Fruit fly (Drosophila melanogaster) whole organism, prepupa: ENCODE data around the gene Tnks.
A peak's percentile ranks its signal among the peaks of the same experiment; 100 is the strongest.

ENCODE experiments used
- CG10669 ChIP-seq: fragments of 200-800 bp; sonication (Bioruptor generic); optimal IDR thresholded peaks from 3 replicates; lab custom pipeline; 2018; ENCODE audit warnings: missing biosample characterization, mild to moderate bottlenecking, missing genetic modification characterization, moderate library complexity
- CG11294 ChIP-seq: fragments of 200-800 bp; sonication (Bioruptor generic); IDR thresholded peaks from 2 replicates; pipeline ENCODE4 v1.3.6; 2022; ENCODE audit warnings: missing biosample characterization, missing genetic modification characterization
- CG11762 ChIP-seq: fragments of 200-800 bp; sonication (Bioruptor generic); optimal IDR thresholded peaks from 3 replicates; lab custom pipeline; 2016; ENCODE audit warnings: missing biosample characterization, missing genetic modification characterization; ENCODE audit not compliant: insufficient read depth
- CG11902 ChIP-seq: fragments of 200-800 bp; sonication (Bioruptor generic); optimal IDR thresholded peaks from 3 replicates; lab custom pipeline; 2016; ENCODE audit warnings: missing biosample characterization, missing genetic modification characterization
- CG3032 ChIP-seq: fragments of 200-800 bp; optimal IDR thresholded peaks from 2 replicates; lab custom pipeline; 2019; ENCODE audit warnings: missing biosample characterization, mild to moderate bottlenecking, missing genetic modification characterization, moderate library complexity
- CG31627 ChIP-seq: fragments of 200-800 bp; sonication (Bioruptor generic); optimal IDR thresholded peaks from 3 replicates; lab custom pipeline; 2016; ENCODE audit warnings: missing biosample characterization, missing genetic modification characterization
- CG32006 ChIP-seq: fragments of 200-800 bp; sonication (Bioruptor generic); optimal IDR thresholded peaks from 3 replicates; lab custom pipeline; 2017; ENCODE audit warnings: missing biosample characterization, mild to moderate bottlenecking, missing genetic modification characterization
- CG34406 ChIP-seq: fragments of 200-800 bp; sonication (Bioruptor generic); optimal IDR thresholded peaks from 3 replicates; lab custom pipeline; 2016; ENCODE audit warnings: missing biosample characterization, missing genetic modification characterization
- CG3919 ChIP-seq: fragments of 200-800 bp; sonication (Bioruptor generic); optimal IDR thresholded peaks from 3 replicates; lab custom pipeline; 2016; ENCODE audit warnings: missing biosample characterization, missing genetic modification characterization
- CG6792 ChIP-seq: fragments of 200-800 bp; sonication (Bioruptor generic); optimal IDR thresholded peaks from 3 replicates; lab custom pipeline; 2016; ENCODE audit warnings: missing biosample characterization, missing genetic modification characterization
- CG6808 ChIP-seq: fragments of 200-800 bp; sonication (Bioruptor generic); optimal IDR thresholded peaks from 3 replicates; lab custom pipeline; 2017; ENCODE audit warnings: missing biosample characterization, missing genetic modification characterization, mild to moderate bottlenecking, moderate library complexity, missing genetic modification reagents
- CG6854 ChIP-seq: fragments of 200-800 bp; sonication (Bioruptor generic); optimal IDR thresholded peaks from 2 replicates; lab custom pipeline; 2017; ENCODE audit warnings: missing biosample characterization, mild to moderate bottlenecking, missing genetic modification characterization
- CG7368 ChIP-seq: fragments of 200-800 bp; sonication (Bioruptor generic); optimal IDR thresholded peaks from 3 replicates; lab custom pipeline; 2016; ENCODE audit warnings: missing biosample characterization, missing genetic modification characterization
- CG8632 ChIP-seq: fragments of 200-800 bp; sonication (Bioruptor generic); optimal IDR thresholded peaks from 3 replicates; lab custom pipeline; 2016; ENCODE audit warnings: missing biosample characterization, missing genetic modification characterization
- CG9139 ChIP-seq: fragments of 200-800 bp; sonication (Bioruptor generic); optimal IDR thresholded peaks from 3 replicates; lab custom pipeline; 2017; ENCODE audit warnings: missing biosample characterization, mild to moderate bottlenecking, missing genetic modification characterization
- Eip75B ChIP-seq: fragments of 200-800 bp; sonication (Bioruptor generic); optimal IDR thresholded peaks from 3 replicates; lab custom pipeline; 2016; ENCODE audit warnings: missing biosample characterization, missing genetic modification characterization
- Eip78C ChIP-seq: fragments of 200-800 bp; sonication (Bioruptor generic); peaks from one replicate; lab custom pipeline; 2016; ENCODE audit warnings: missing biosample characterization, missing genetic modification characterization
- Eip93F ChIP-seq: fragments of 200-800 bp; sonication (Bioruptor generic); optimal IDR thresholded peaks from 2 replicates; lab custom pipeline; 2016; ENCODE audit warnings: missing biosample characterization, mild to moderate bottlenecking, missing genetic modification characterization
- Ets96B ChIP-seq: fragments of 200-800 bp; optimal IDR thresholded peaks from 2 replicates; lab custom pipeline; 2019; ENCODE audit warnings: missing biosample characterization, mild to moderate bottlenecking, missing genetic modification characterization, moderate library complexity
- Hr38 ChIP-seq: sonication (Bioruptor generic); optimal IDR thresholded peaks from 2 replicates; lab custom pipeline; 2016; ENCODE audit warnings: missing biosample characterization, missing genetic modification characterization
- Hr39 ChIP-seq: fragments of 200-800 bp; sonication (Bioruptor generic); optimal IDR thresholded peaks from 2 replicates; lab custom pipeline; 2016; ENCODE audit warnings: missing biosample characterization, missing genetic modification characterization
- Hr4 ChIP-seq: fragments of 200-800 bp; sonication (Bioruptor generic); optimal IDR thresholded peaks from 3 replicates; lab custom pipeline; 2016; ENCODE audit warnings: missing biosample characterization, missing genetic modification characterization
- Lpt ChIP-seq: fragments of 200-800 bp; sonication (Bioruptor generic); optimal IDR thresholded peaks from 3 replicates; lab custom pipeline; 2016; ENCODE audit warnings: missing biosample characterization, missing genetic modification characterization
- Met ChIP-seq: fragments of 200-800 bp; sonication (Bioruptor generic); optimal IDR thresholded peaks from 3 replicates; lab custom pipeline; 2016; ENCODE audit warnings: missing biosample characterization, missing genetic modification characterization
- OdsH ChIP-seq: fragments of 200-800 bp; sonication (Bioruptor generic); optimal IDR thresholded peaks from 3 replicates; lab custom pipeline; 2016; ENCODE audit warnings: missing biosample characterization, missing genetic modification characterization
- Smox ChIP-seq: fragments of 200-800 bp; sonication (Bioruptor generic); optimal IDR thresholded peaks from 3 replicates; lab custom pipeline; 2016; ENCODE audit warnings: missing biosample characterization, missing genetic modification characterization
- Sox14 ChIP-seq: fragments of 200-800 bp; sonication (Bioruptor generic); optimal IDR thresholded peaks from 3 replicates; lab custom pipeline; 2016; ENCODE audit warnings: missing biosample characterization, missing genetic modification characterization
- achi ChIP-seq: fragments of 200-800 bp; sonication (Bioruptor generic); optimal IDR thresholded peaks from 3 replicates; lab custom pipeline; 2016; ENCODE audit warnings: missing biosample characterization, missing genetic modification characterization
- acj6 ChIP-seq: fragments of 200-800 bp; sonication (Bioruptor generic); optimal IDR thresholded peaks from 3 replicates; lab custom pipeline; 2016; ENCODE audit warnings: missing biosample characterization, missing genetic modification characterization
- dac ChIP-seq: fragments of 200-800 bp; sonication (Bioruptor generic); optimal IDR thresholded peaks from 2 replicates; lab custom pipeline; 2017; ENCODE audit warnings: missing biosample characterization, mild to moderate bottlenecking, missing genetic modification characterization
- dsx ChIP-seq: fragments of 200-800 bp; optimal IDR thresholded peaks from 3 replicates; lab custom pipeline; 2019; ENCODE audit warnings: missing biosample characterization, mild to moderate bottlenecking, missing genetic modification characterization, moderate library complexity; ENCODE audit not compliant: poor library complexity, severe bottlenecking
- esn ChIP-seq: fragments of 200-800 bp; sonication (Bioruptor generic); optimal IDR thresholded peaks from 2 replicates; lab custom pipeline; 2016; ENCODE audit warnings: missing biosample characterization, mild to moderate bottlenecking, missing genetic modification characterization, moderate library complexity
- fkh ChIP-seq: fragments of 200-800 bp; sonication (Bioruptor generic); optimal IDR thresholded peaks from 3 replicates; lab custom pipeline; 2017; ENCODE audit warnings: missing biosample characterization, mild to moderate bottlenecking, missing genetic modification characterization, moderate library complexity
- salr ChIP-seq, 2 experiments: fragments of 200-800 bp; sonication (Bioruptor generic); optimal IDR thresholded peaks; 3 replicates each; lab custom pipeline; 2016 to 2018; ENCODE audit warnings: missing biosample characterization in 2 of 2, missing genetic modification characterization in 2 of 2, mild to moderate bottlenecking in 1 of 2
- spab ChIP-seq: fragments of 200-800 bp; sonication (Bioruptor generic); optimal IDR thresholded peaks from 2 replicates; lab custom pipeline; 2017; ENCODE audit warnings: missing biosample characterization, mild to moderate bottlenecking, missing genetic modification characterization, missing genetic modification reagents
- ss ChIP-seq, 2 experiments: fragments of 200-800 bp; sonication (Bioruptor generic); optimal IDR thresholded peaks; 2 replicates in 1 of 2; 3 replicates in 1 of 2; lab custom pipeline; 2017 to 2018; ENCODE audit warnings: mild to moderate bottlenecking in 2 of 2, missing biosample characterization in 2 of 2, missing genetic modification characterization in 2 of 2, moderate library complexity in 1 of 2
- svp ChIP-seq: fragments of 200-800 bp; sonication (Bioruptor generic); peaks from one replicate; lab custom pipeline; 2016; ENCODE audit warnings: missing biosample characterization, missing genetic modification characterization
- topi ChIP-seq: fragments of 200-800 bp; sonication (Bioruptor generic); optimal IDR thresholded peaks from 3 replicates; lab custom pipeline; 2016; ENCODE audit warnings: missing biosample characterization, missing genetic modification characterization

The Tnks gene

DNA sequence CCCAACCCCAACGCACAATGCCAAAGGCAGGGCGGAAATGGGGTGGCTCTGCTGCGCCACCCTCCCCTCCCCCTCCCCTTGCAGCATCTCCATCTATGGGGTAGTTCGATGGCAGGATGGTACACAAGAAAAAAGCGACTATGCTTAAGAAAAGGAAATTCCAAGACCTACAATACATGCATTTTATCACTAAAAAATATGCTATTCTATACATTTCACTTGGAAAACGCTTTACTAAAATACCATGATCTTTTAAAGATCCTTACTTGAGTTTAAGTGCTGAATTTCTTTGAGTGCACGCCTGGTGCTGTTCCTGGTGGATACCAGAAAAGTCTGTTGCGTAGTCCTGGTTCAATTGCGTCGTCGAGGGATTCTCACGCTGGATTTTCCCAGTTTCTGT is 30.0 kb downstream of the Tnks start (continued):
- TF ChIP-seq CG9139 (no peak), CG10669 (peak; percentile 19)

DNA sequence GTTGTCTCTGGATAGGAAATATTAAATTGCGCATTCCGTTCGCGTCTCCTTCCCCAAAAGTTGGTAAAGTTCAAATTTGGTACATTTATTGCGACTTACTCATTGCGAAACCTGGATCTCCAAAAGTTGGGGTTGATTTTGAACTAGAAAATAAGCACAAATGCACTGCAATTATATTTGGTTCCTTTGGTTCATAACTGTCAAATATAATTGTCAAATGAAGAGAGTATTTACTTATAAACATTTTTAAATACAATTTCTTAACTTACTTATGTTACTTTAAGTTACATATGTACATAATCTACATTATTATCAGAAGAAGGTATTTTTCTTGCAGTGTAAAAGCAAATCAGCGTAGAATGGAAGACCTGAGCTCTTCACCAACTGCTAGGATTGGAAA is 30.5 kb downstream of the Tnks start:
- no peak for TF ChIP-seq Eip75B
- no peak for TF ChIP-seq CG3919
- TF ChIP-seq CG6808 (GFP tag; lab: Kevin White, UChicago), result no peak
- TF ChIP-seq acj6 (GFP tag; lab: Kevin White, UChicago), result no peak
- TF ChIP-seq topi (GFP tag; lab: Kevin White, UChicago), result no peak
- no peak for TF ChIP-seq esn
- no peak for TF ChIP-seq Hr39 (GFP tag; lab: Kevin White, UChicago)
- TF ChIP-seq CG11294 (GFP tag; lab: Robert Waterston, UW), result no peak
- TF ChIP-seq ss (GFP tag; optimal IDR thresholded peaks at IDR 0.05; lab: Kevin White, UChicago), result no peak
- no peak for TF ChIP-seq CG8632 (GFP tag; lab: Kevin White, UChicago)

DNA sequence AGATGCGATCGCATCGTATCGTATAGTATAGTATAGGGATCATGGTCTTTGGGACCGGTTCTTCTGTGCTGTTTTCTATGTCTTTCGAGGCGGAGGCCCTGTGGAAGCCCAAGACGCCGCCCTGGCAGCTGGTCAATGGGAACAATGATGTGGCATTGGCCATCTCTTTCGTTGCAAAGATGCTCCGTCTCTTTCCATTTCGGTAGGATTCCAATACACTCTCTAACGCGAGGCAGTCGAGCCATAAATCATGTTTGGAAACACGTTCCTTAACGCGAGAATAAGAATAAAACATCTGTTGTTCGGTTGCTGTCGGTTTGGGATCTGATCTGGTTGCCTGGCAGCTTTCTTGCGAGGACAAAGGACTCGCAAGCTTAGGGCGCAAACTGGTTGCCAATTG is 32.4 kb downstream of the Tnks start:
- TF ChIP-seq OdsH (no peak), Eip75B (no peak), CG6854 (no peak), CG11902 (GFP tag; lab: Kevin White, UChicago) (no peak), Lpt (GFP tag; lab: Kevin White, UChicago) (no peak), Eip93F (GFP tag; lab: Kevin White, UChicago) (no peak), fkh (no peak)

DNA sequence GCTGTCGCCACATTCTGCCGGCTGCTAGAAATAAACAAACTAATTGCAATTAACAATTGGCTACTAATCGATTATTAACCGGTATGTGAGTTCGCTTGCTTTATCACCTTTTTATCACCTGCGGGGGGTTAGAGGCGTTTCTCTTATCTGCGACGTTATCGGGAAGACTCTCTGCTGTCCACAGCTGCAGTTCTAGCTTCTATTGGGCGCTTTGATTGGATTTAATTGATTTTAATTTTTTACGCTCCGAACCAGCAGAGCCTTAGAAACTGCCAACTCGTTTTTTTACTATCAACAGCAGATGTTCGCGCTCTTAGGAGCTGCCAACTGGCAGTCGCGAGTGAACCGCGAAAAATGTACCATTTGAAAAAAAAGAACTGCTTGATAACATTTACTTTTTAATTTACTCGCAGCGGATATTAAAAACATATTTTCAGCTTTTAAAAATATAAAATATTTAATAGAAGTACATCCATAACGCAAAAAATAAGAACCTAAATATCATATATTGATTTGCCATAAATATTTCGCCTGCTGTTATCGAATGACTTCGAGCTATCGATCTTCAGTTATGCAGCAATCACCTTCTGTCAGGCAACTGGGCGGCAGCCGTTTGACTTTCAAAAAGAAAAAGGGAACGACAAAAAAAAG is 34.3 kb downstream of the Tnks start, which contains the start of gene Ssadh:
Gene Ssadh (minus strand): TSS at position 300 of the 651 bp plus-strand sequence.
- TF ChIP-seq CG9139, result no peak
- TF ChIP-seq Ets96B (tag; lab: Kevin White, UChicago), result no peak
- TF ChIP-seq CG34406, result no peak
- TF ChIP-seq esn, result peak; percentile 6
- TF ChIP-seq spab, result no peak
- peak; percentile 49 for TF ChIP-seq Eip78C (GFP tag; lab: Kevin White, UChicago)
- no peak for TF ChIP-seq CG7368 (GFP tag; lab: Kevin White, UChicago)
- no peak for TF ChIP-seq Hr4 (GFP tag; lab: Kevin White, UChicago)
- TF ChIP-seq Smox (GFP tag; lab: Kevin White, UChicago), result no peak
- TF ChIP-seq dac (GFP tag; lab: Kevin White, UChicago), result no peak

DNA sequence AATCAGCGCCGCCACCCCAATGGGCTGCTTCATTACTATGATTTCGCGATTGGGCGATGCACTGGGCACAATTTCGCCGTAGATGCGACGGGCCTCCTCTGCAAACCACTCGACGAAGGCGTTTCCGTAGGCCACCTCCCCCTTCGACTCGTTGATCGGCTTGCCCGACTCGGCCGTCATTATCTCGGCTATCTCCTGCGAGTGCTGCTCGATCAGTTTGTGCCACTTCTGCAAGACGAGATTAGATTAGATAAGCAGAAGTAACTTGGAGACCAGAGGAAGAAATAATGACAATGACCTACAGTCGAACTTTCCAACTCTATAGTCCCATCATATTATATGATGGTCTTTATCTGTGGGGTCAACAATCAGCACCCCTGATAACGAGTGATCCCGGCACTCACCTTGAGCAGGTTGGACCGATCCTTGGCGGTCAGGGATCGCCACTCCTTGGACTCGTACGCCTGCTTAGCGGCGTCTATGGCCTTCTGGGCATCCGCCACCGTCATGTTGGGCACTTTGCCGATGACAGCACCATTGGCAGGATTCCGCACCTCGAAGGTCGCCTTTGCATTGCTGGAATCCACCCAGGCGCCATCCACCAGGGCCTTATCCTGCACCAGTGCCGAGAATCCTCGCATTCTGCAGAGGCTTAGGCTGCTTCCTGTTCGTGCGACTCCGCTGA is 35.0 kb downstream of the Tnks start:
- peak; percentile 92 for TF ChIP-seq svp (GFP tag; lab: Kevin White, UChicago)
- no peak for TF ChIP-seq Hr38 (GFP tag; lab: Kevin White, UChicago)
- TF ChIP-seq, all 60 proteins: peak for 1

DNA sequence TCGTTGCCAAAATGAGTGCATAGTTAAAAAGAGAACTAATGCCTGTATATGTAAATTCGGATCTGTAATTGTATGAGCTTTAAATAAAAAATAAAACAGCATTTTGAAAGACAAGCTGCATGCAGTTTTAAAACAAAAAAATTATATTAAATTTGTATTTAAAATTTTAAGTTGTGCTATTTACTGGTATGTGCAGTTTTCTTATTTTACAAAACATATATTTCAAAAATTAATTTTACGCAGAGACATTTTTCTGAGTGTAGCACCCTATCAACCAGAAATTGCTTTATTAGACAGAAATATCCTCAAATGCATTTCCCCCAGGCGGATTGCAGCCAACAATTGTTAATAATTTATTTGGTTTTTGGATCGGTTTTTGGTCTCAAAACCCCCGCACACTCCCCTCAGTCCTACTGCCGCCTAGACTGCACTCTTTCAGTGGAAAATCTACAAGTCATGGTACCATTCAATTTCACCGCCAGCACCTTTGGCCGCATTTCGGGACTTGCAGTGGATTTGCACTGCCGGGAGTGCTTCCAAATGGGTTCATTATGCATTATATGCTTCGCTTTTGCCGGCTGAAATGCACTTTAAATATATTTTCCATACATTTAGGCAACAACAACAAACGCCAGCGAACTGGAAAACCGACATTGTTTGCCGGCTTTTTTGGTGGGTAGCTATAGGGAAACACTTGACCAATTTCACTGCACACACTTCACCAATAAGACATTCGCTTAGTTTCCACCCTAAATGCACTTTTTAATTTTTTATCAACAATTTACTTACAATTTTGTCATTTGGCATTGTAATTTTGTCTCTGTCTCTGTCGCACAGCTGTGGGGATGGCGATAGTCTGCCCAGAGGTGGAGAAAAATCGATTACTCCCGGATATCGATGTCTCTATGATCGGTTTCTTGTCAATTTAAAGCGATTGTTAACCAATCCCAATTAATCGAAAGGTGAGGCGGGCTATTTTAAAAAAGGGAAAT is 37.0 kb downstream of the Tnks start, which contains the start of gene Npl4:
Gene Npl4 (minus strand): TSS at position 863 of the 992 bp plus-strand sequence.
- TF ChIP-seq Eip75B (peak; percentile 11), achi (GFP tag; lab: Kevin White, UChicago) (peak; percentile 46), dsx (peak; percentile 29), CG3032 (peak; percentile 34), CG32006 (GFP tag; lab: Kevin White, UChicago) (peak; percentile 52), Eip78C (GFP tag; lab: Kevin White, UChicago) (peak; percentile 46), svp (GFP tag; lab: Kevin White, UChicago) (peak; percentile 65), CG6792 (peak; percentile 27), Sox14 (GFP tag; lab: Kevin White, UChicago) (peak; percentile 8), CG11762 (GFP tag; lab: Kevin White, UChicago) (peak; percentile 35), salr (GFP tag; optimal IDR thresholded peaks at IDR 0.05; lab: Kevin White, UChicago) (peak in 1 of 2 experiments; percentile 49), CG10669 (no peak), ss (GFP tag; optimal IDR thresholded peaks at IDR 0.05; lab: Kevin White, UChicago) (no peak), Hr39 (GFP tag; lab: Kevin White, UChicago) (peak; percentile 23), Met (GFP tag; lab: Kevin White, UChicago) (peak; percentile 43), CG31627 (GFP tag; lab: Kevin White, UChicago) (peak; percentile 12), CG11902 (GFP tag; lab: Kevin White, UChicago) (no peak)
